Worm (Caenorhabditis elegans) whole organism, L4 larva: ENCODE measurements around the gene Y60A3A.19.

Experiments
- F37D6.2 ChIP-seq: sonication (generic microtip); optimal IDR thresholded peaks from 2 replicates; lab custom pipeline; 2016; ENCODE audit warnings: mild to moderate bottlenecking, missing genetic modification characterization, missing compliant biosample characterization
- F49E8.2 ChIP-seq: sonication (generic microtip); optimal IDR thresholded peaks from 2 replicates; lab custom pipeline; 2016; ENCODE audit warnings: missing compliant biosample characterization, mild to moderate bottlenecking, missing genetic modification characterization, borderline replicate concordance
- T26A8.4 ChIP-seq: fragments of 200-800 bp; sonication (Bioruptor generic); IDR thresholded peaks from 2 replicates; pipeline ENCODE4 v1.3.6; 2022; ENCODE audit warnings: missing genetic modification characterization, missing compliant biosample characterization
- Y75B8A.6 ChIP-seq: fragments of 200-800 bp; sonication (Bioruptor generic); IDR thresholded peaks from 2 replicates; pipeline ENCODE4 v1.3.6; 2022; ENCODE audit warnings: missing genetic modification reagents, missing genetic modification characterization, missing compliant biosample characterization
- ZK337.2 ChIP-seq: fragments of 200-800 bp; sonication (Bioruptor generic); IDR thresholded peaks from 2 replicates; pipeline ENCODE4 v1.3.6; 2022; ENCODE audit warnings: missing genetic modification reagents, missing genetic modification characterization, missing compliant biosample characterization
- ZK546.5 ChIP-seq, 2 experiments: sonication (generic microtip); optimal IDR thresholded peaks; 2 replicates each; lab custom pipeline; 2017; ENCODE audit warnings: missing biosample characterization in 2 of 2, missing genetic modification characterization in 2 of 2
- attf-4 ChIP-seq: sonication (generic microtip); optimal IDR thresholded peaks from 3 replicates; lab custom pipeline; 2017; ENCODE audit warnings: missing biosample characterization, missing genetic modification characterization
- ceh-82 ChIP-seq: sonication (generic microtip); optimal IDR thresholded peaks from 2 replicates; lab custom pipeline; 2017; ENCODE audit warnings: missing biosample characterization, missing genetic modification characterization
- ctbp-1 ChIP-seq: fragments of 200-800 bp; sonication (Bioruptor generic); IDR thresholded peaks from 2 replicates; pipeline ENCODE4 v1.3.6; 2022; ENCODE audit warnings: missing genetic modification reagents, missing genetic modification characterization, missing compliant biosample characterization
- daf-16 ChIP-seq, 3 experiments: sonication (generic microtip); optimal IDR thresholded peaks; 2 replicates each; lab custom pipeline; 2016 to 2017; ENCODE audit warnings: missing genetic modification characterization in 3 of 3, missing genetic modification reagents in 3 of 3, mild to moderate bottlenecking in 2 of 3, missing compliant biosample characterization in 2 of 3, missing biosample characterization in 1 of 3, moderate library complexity in 1 of 3
- daf-19 ChIP-seq: fragments of 200-800 bp; sonication (Bioruptor generic); conservative IDR thresholded peaks from 2 replicates; pipeline ENCODE4 v1.3.6; 2022; ENCODE audit warnings: missing genetic modification characterization, missing compliant biosample characterization
- dmd-6 ChIP-seq: fragments of 200-800 bp; sonication (Bioruptor generic); IDR thresholded peaks from 2 replicates; pipeline ENCODE4 v1.3.6; 2022; ENCODE audit warnings: missing genetic modification reagents, missing genetic modification characterization, missing compliant biosample characterization
- dpl-1 ChIP-seq: fragments of 150-350 bp; optimal IDR thresholded peaks from 2 replicates; lab custom pipeline; 2014; ENCODE audit warnings: missing biosample characterization, missing genetic modification reagents, missing genetic modification characterization
- duxl-1 ChIP-seq: sonication (generic microtip); optimal IDR thresholded peaks from 2 replicates; lab custom pipeline; 2016; ENCODE audit warnings: mild to moderate bottlenecking, missing genetic modification characterization, moderate library complexity, missing compliant biosample characterization; ENCODE audit not compliant: poor library complexity
- dve-1 ChIP-seq: sonication (generic microtip); optimal IDR thresholded peaks from 2 replicates; lab custom pipeline; 2017; ENCODE audit warnings: antibody characterized with exemption, mild to moderate bottlenecking, missing genetic modification characterization, missing compliant biosample characterization; ENCODE audit not compliant: insufficient read depth
- egl-27 ChIP-seq: sonication (generic microtip); optimal IDR thresholded peaks from 3 replicates; lab custom pipeline; 2017; ENCODE audit warnings: missing biosample characterization, missing genetic modification reagents, missing genetic modification characterization
- hlh-30 ChIP-seq: sonication (generic microtip); optimal IDR thresholded peaks from 2 replicates; lab custom pipeline; 2017; ENCODE audit warnings: antibody characterized with exemption, mild to moderate bottlenecking, missing genetic modification characterization, missing compliant biosample characterization; ENCODE audit not compliant: insufficient read depth
- hmg-1.1 ChIP-seq: fragments of 200-800 bp; sonication (Bioruptor generic); IDR thresholded peaks from 2 replicates; pipeline ENCODE4 v1.3.6; 2022; ENCODE audit warnings: missing genetic modification reagents, missing genetic modification characterization, missing compliant biosample characterization
- lin-13 ChIP-seq: fragments of 150-350 bp; optimal IDR thresholded peaks from 2 replicates; lab custom pipeline; 2014; ENCODE audit warnings: missing biosample characterization, missing genetic modification reagents, missing genetic modification characterization
- lin-29 ChIP-seq: fragments of 200-800 bp; sonication (Bioruptor generic); IDR thresholded peaks from 2 replicates; pipeline ENCODE4 v1.3.6; 2022; ENCODE audit warnings: missing genetic modification reagents, missing genetic modification characterization, missing compliant biosample characterization
- lin-38 ChIP-seq: fragments of 200-800 bp; sonication (Bioruptor generic); IDR thresholded peaks from 2 replicates; pipeline ENCODE4 v1.3.6; 2022; ENCODE audit warnings: missing genetic modification reagents, missing genetic modification characterization, missing compliant biosample characterization
- lin-39 ChIP-seq: fragments of 150-350 bp; optimal IDR thresholded peaks from 2 replicates; lab custom pipeline; 2014; ENCODE audit warnings: missing biosample characterization, missing genetic modification reagents, missing genetic modification characterization
- lsy-2 ChIP-seq, 2 experiments: fragments of 150-350 bp in 1 of 2; sonication (generic microtip) in 1 of 2; optimal IDR thresholded peaks; 2 replicates each; lab custom pipeline; 2014 to 2017; ENCODE audit warnings: missing biosample characterization in 2 of 2, missing genetic modification characterization in 2 of 2
- madf-5 ChIP-seq, 2 experiments: fragments of 200-800 bp; sonication (Bioruptor generic); IDR thresholded peaks; 2 replicates each; pipeline ENCODE4 v1.3.6; 2022; ENCODE audit warnings: missing compliant biosample characterization in 2 of 2, missing genetic modification characterization in 2 of 2
- madf-9 ChIP-seq: fragments of 200-800 bp; sonication (Bioruptor generic); conservative IDR thresholded peaks from 2 replicates; pipeline ENCODE4 v1.3.6; 2022; ENCODE audit warnings: missing genetic modification reagents, missing genetic modification characterization, missing compliant biosample characterization
- mdt-29 ChIP-seq: fragments of 200-800 bp; sonication (Bioruptor generic); IDR thresholded peaks from 2 replicates; pipeline ENCODE4 v1.3.6; 2022; ENCODE audit warnings: missing genetic modification reagents, missing genetic modification characterization, missing compliant biosample characterization
- mep-1 ChIP-seq: fragments of 150-350 bp; sonication (generic microtip); optimal IDR thresholded peaks from 3 replicates; lab custom pipeline; 2014; ENCODE audit warnings: missing biosample characterization, missing genetic modification characterization
- mes-2 ChIP-seq: sonication (generic microtip); optimal IDR thresholded peaks from 2 replicates; lab custom pipeline; 2016; ENCODE audit warnings: missing genotype, mild to moderate bottlenecking, missing genetic modification characterization, missing compliant biosample characterization; ENCODE audit not compliant: poor library complexity, severe bottlenecking
- mxl-2 ChIP-seq: fragments of 200-800 bp; sonication (Bioruptor generic); conservative IDR thresholded peaks from 2 replicates; pipeline ENCODE4 v1.3.6; 2022; ENCODE audit warnings: missing genetic modification reagents, missing genetic modification characterization, missing compliant biosample characterization
- mxl-3 ChIP-seq: fragments of 200-800 bp; sonication (Bioruptor generic); optimal IDR thresholded peaks from 2 replicates; lab custom pipeline; 2018; ENCODE audit warnings: mild to moderate bottlenecking, missing genetic modification characterization, missing compliant biosample characterization
- nhr-111 ChIP-seq: fragments of 200-800 bp; sonication (Bioruptor generic); optimal IDR thresholded peaks from 2 replicates; lab custom pipeline; 2018; ENCODE audit warnings: mild to moderate bottlenecking, missing genetic modification characterization, missing compliant biosample characterization
- nhr-237 ChIP-seq: sonication (generic microtip); optimal IDR thresholded peaks from 2 replicates; lab custom pipeline; 2017; ENCODE audit warnings: missing biosample characterization, missing genetic modification characterization
- nhr-25 ChIP-seq: sonication (generic microtip); optimal IDR thresholded peaks from 2 replicates; lab custom pipeline; 2017; ENCODE audit warnings: missing genetic modification characterization, mild to moderate bottlenecking, missing compliant biosample characterization, antibody characterized with exemption, moderate library complexity, borderline replicate concordance; ENCODE audit not compliant: insufficient read depth
- nhr-28 ChIP-seq: fragments of 150-350 bp; optimal IDR thresholded peaks from 2 replicates; lab custom pipeline; 2014; ENCODE audit warnings: missing biosample characterization, missing genetic modification characterization
- nhr-6 ChIP-seq: fragments of 150-350 bp; optimal IDR thresholded peaks from 2 replicates; lab custom pipeline; 2014; ENCODE audit warnings: missing biosample characterization, missing genetic modification characterization
- nhr-77 ChIP-seq: fragments of 150-350 bp; optimal IDR thresholded peaks from 2 replicates; lab custom pipeline; 2014; ENCODE audit warnings: missing biosample characterization, missing genetic modification characterization
- pha-4 ChIP-seq, 2 experiments: fragments of 150-350 bp in 1 of 2; fragments of 200-800 bp in 1 of 2; sonication (Bioruptor generic) in 1 of 2; IDR thresholded peaks in 1 of 2; optimal IDR thresholded peaks in 1 of 2; 2 replicates each; pipeline versions ENCODE4 v1.3.6 to Lab custom; 2014 to 2022; ENCODE audit warnings: missing genetic modification characterization in 2 of 2, missing genetic modification reagents in 2 of 2, missing biosample characterization in 1 of 2, missing compliant biosample characterization in 1 of 2
- rbr-2 ChIP-seq: sonication (generic microtip); optimal IDR thresholded peaks from 2 replicates; lab custom pipeline; 2016; ENCODE audit warnings: missing genotype, missing genetic modification characterization, missing compliant biosample characterization
- sdz-12 ChIP-seq: fragments of 200-800 bp; sonication (Bioruptor generic); optimal IDR thresholded peaks from 2 replicates; lab custom pipeline; 2018; ENCODE audit warnings: mild to moderate bottlenecking, missing genetic modification characterization, missing compliant biosample characterization
- set-16 ChIP-seq: fragments of 200-800 bp; sonication (Bioruptor generic); IDR thresholded peaks from 2 replicates; pipeline ENCODE4 v1.3.6; 2022; ENCODE audit warnings: missing genetic modification reagents, missing genetic modification characterization, missing compliant biosample characterization
- snpc-1.2 ChIP-seq: fragments of 200-800 bp; sonication (Bioruptor generic); IDR thresholded peaks from 2 replicates; pipeline ENCODE4 v1.3.6; 2022; ENCODE audit warnings: missing genetic modification reagents, missing genetic modification characterization, missing compliant biosample characterization
- spr-1 ChIP-seq: sonication (generic microtip); optimal IDR thresholded peaks from 2 replicates; lab custom pipeline; 2016; ENCODE audit warnings: mild to moderate bottlenecking, missing genetic modification characterization, missing compliant biosample characterization
- spr-3 ChIP-seq: fragments of 200-800 bp; sonication (Bioruptor generic); optimal IDR thresholded peaks from 2 replicates; lab custom pipeline; 2018; ENCODE audit warnings: mild to moderate bottlenecking, missing genetic modification characterization, missing compliant biosample characterization
- unc-130 ChIP-seq: sonication (generic microtip); optimal IDR thresholded peaks from 2 replicates; lab custom pipeline; 2016; ENCODE audit warnings: missing genetic modification reagents, missing genetic modification characterization, missing compliant biosample characterization
- unc-39 ChIP-seq: sonication (generic microtip); optimal IDR thresholded peaks from 2 replicates; lab custom pipeline; 2017; ENCODE audit warnings: missing biosample characterization, missing genetic modification characterization
- unc-62 ChIP-seq, 3 experiments: fragments of 150-350 bp in 1 of 3; sonication (generic microtip); optimal IDR thresholded peaks in 2 of 3; peaks in 1 of 3; 1 replicate in 1 of 3; 2 replicates in 2 of 3; lab custom pipeline; 2014 to 2017; ENCODE audit warnings: missing biosample characterization in 3 of 3, missing genetic modification characterization in 3 of 3, missing genetic modification reagents in 3 of 3, missing genotype in 1 of 3
- zfp-2 ChIP-seq: sonication (generic microtip); optimal IDR thresholded peaks from 2 replicates; lab custom pipeline; 2016; ENCODE audit warnings: mild to moderate bottlenecking, missing genetic modification characterization, missing compliant biosample characterization
- zip-2 ChIP-seq: fragments of 150-350 bp; optimal IDR thresholded peaks from 2 replicates; lab custom pipeline; 2014; ENCODE audit warnings: missing biosample characterization, missing genetic modification characterization
- ztf-7 ChIP-seq: fragments of 150-350 bp; optimal IDR thresholded peaks from 2 replicates; lab custom pipeline; 2014; ENCODE audit warnings: missing biosample characterization, missing genetic modification characterization

Y60A3A.19 gene

ce11 chrV:19897557-19897956, 18.8 kb upstream of the Y60A3A.19 start:
- TF ChIP-seq daf-16 (GFP tag; optimal IDR thresholded peaks at IDR 0.05; lab: Kevin White, UChicago): no peak
- TF ChIP-seq daf-16 (tag; optimal IDR thresholded peaks at IDR 0.05; lab: Kevin White, UChicago): no peak
- no peak for TF ChIP-seq zip-2 (tag; lab: Kevin White, UChicago)
- TF ChIP-seq unc-62 (GFP tag; optimal IDR thresholded peaks at IDR 0.05 in 1 of 2; lab: Kevin White, UChicago): peak in 1 of 2 experiments; percentile 52
- TF ChIP-seq unc-62 (tag; optimal IDR thresholded peaks at IDR 0.05; lab: Kevin White, UChicago): no peak
- TF ChIP-seq unc-130 (GFP tag; lab: Kevin White, UChicago): no peak
- peak; percentile 17 for TF ChIP-seq dve-1 (tag; lab: Kevin White, UChicago)
- no peak for TF ChIP-seq ZK337.2 (GFP tag; lab: Robert Waterston, UW)
- no peak for TF ChIP-seq madf-5 (GFP tag; IDR thresholded peaks at IDR 0.05; lab: Robert Waterston, UW)
- no peak for TF ChIP-seq mxl-2 (GFP tag; lab: Robert Waterston, UW)
- TF ChIP-seq nhr-111 (GFP tag; lab: Kevin White, UChicago): no peak
- no peak for TF ChIP-seq pha-4 (GFP tag; IDR thresholded peaks at IDR 0.05; lab: Robert Waterston, UW)
- peak; percentile 25 for TF ChIP-seq pha-4 (tag; optimal IDR thresholded peaks at IDR 0.05; lab: Kevin White, UChicago)
- peak; percentile 64 for TF ChIP-seq mep-1 (tag; lab: Kevin White, UChicago)
- peak; percentile 58 for TF ChIP-seq hmg-1.1 (GFP tag; lab: Robert Waterston, UW)
- TF ChIP-seq spr-3 (GFP tag; lab: Kevin White, UChicago): no peak
- peak in 1 of 2 experiments; percentile 77 for TF ChIP-seq lsy-2 (tag; optimal IDR thresholded peaks at IDR 0.05; lab: Kevin White, UChicago)
- TF ChIP-seq sdz-12 (GFP tag; lab: Kevin White, UChicago): no peak
- peak; percentile 44 for TF ChIP-seq mes-2 (tag; lab: Kevin White, UChicago)
- TF ChIP-seq nhr-25 (tag; lab: Kevin White, UChicago): no peak
- 0 out of 2 replicates have a peak, but pooled peaks have one; percentile 40 for TF ChIP-seq ctbp-1 (GFP tag; lab: Robert Waterston, UW)
- no peak for TF ChIP-seq nhr-77 (tag; lab: Kevin White, UChicago)
- peak; percentile 74 for TF ChIP-seq hlh-30 (tag; lab: Kevin White, UChicago)
- no peak for TF ChIP-seq lin-39 (tag; lab: Kevin White, UChicago)
- TF ChIP-seq mxl-3 (GFP tag; lab: Kevin White, UChicago): no peak
- TF ChIP-seq ceh-82 (tag; lab: Kevin White, UChicago): no peak
- TF ChIP-seq ZK546.5 (tag; optimal IDR thresholded peaks at IDR 0.05; lab: Kevin White, UChicago): no peak
- no peak for TF ChIP-seq lin-29 (GFP tag; lab: Robert Waterston, UW)
- no peak for TF ChIP-seq duxl-1 (tag; lab: Kevin White, UChicago)
- no peak for TF ChIP-seq nhr-237
- no peak for TF ChIP-seq daf-19 (GFP tag; lab: Robert Waterston, UW)
- 0 out of 2 replicates have a peak, but pooled peaks have one; percentile 11 for TF ChIP-seq mdt-29 (GFP tag; lab: Robert Waterston, UW)
- no peak for TF ChIP-seq zfp-2
- no peak for TF ChIP-seq attf-4
- TF ChIP-seq lin-13: peak; percentile 48
- no peak for TF ChIP-seq F49E8.2 (tag; lab: Kevin White, UChicago)
- TF ChIP-seq unc-39 (tag; lab: Kevin White, UChicago): no peak
- no peak for TF ChIP-seq set-16
- no peak for TF ChIP-seq madf-9 (GFP tag; lab: Robert Waterston, UW)
- TF ChIP-seq T26A8.4 (GFP tag; lab: Robert Waterston, UW): no peak
- TF ChIP-seq dmd-6: no peak
- TF ChIP-seq nhr-6 (tag; lab: Kevin White, UChicago): no peak
- peak; percentile 30 for TF ChIP-seq nhr-28 (tag; lab: Kevin White, UChicago)
- TF ChIP-seq snpc-1.2 (GFP tag; lab: Robert Waterston, UW): no peak
- TF ChIP-seq ztf-7 (tag; lab: Kevin White, UChicago): no peak
- peak; percentile 12 for TF ChIP-seq F37D6.2
- TF ChIP-seq Y75B8A.6 (GFP tag; lab: Robert Waterston, UW): no peak
- no peak for TF ChIP-seq dpl-1
- no peak for TF ChIP-seq egl-27 (tag; lab: Kevin White, UChicago)
- peak; percentile 17 for TF ChIP-seq rbr-2
- no peak for TF ChIP-seq lin-38 (GFP tag; lab: Robert Waterston, UW)
- no peak for TF ChIP-seq spr-1
